Worm (Caenorhabditis elegans) whole organism, L3 larva: Measurements from ENCODE around the gene F57A8.6.

ENCODE experiments used
- R02D3.7 ChIP-seq: fragments of 150-350 bp; optimal IDR thresholded peaks from 2 replicates; lab custom pipeline; 2014; ENCODE audit warnings: missing biosample characterization, missing genetic modification characterization
- ZK546.5 ChIP-seq: sonication (generic microtip); optimal IDR thresholded peaks from 2 replicates; lab custom pipeline; 2017; ENCODE audit warnings: missing biosample characterization, missing genetic modification characterization
- aly-2 ChIP-seq: fragments of 150-350 bp; optimal IDR thresholded peaks from 2 replicates; lab custom pipeline; 2014; ENCODE audit warnings: missing biosample characterization, missing genetic modification characterization
- ama-1 ChIP-seq: fragments of 150-350 bp; optimal IDR thresholded peaks from 2 replicates; lab custom pipeline; 2018
- ceh-16 ChIP-seq: sonication (generic microtip); optimal IDR thresholded peaks from 2 replicates; lab custom pipeline; 2017; ENCODE audit warnings: missing biosample characterization, missing genetic modification characterization
- ceh-28 ChIP-seq: fragments of 150-350 bp; optimal IDR thresholded peaks from 2 replicates; lab custom pipeline; 2014; ENCODE audit warnings: missing biosample characterization, missing genetic modification reagents, missing genetic modification characterization
- ceh-82 ChIP-seq: fragments of 150-350 bp; optimal IDR thresholded peaks from 2 replicates; lab custom pipeline; 2014; ENCODE audit warnings: missing biosample characterization, missing genetic modification characterization
- ceh-9 ChIP-seq: sonication (generic microtip); optimal IDR thresholded peaks from 2 replicates; lab custom pipeline; 2018; ENCODE audit warnings: missing biosample characterization, missing genetic modification characterization
- daf-12 ChIP-seq: fragments of 150-350 bp; optimal IDR thresholded peaks from 2 replicates; lab custom pipeline; 2014; ENCODE audit warnings: missing biosample characterization, missing genetic modification reagents, missing genetic modification characterization
- egl-27 ChIP-seq: sonication (generic microtip); optimal IDR thresholded peaks from 4 replicates; lab custom pipeline; 2017; ENCODE audit warnings: missing biosample characterization, missing genetic modification reagents, missing genetic modification characterization
- egl-5 ChIP-seq: fragments of 150-350 bp; optimal IDR thresholded peaks from 2 replicates; lab custom pipeline; 2017; ENCODE audit warnings: missing biosample characterization, missing genetic modification reagents, missing genetic modification characterization, inconsistent platforms
- elt-2 ChIP-seq: sonication (generic microtip); optimal IDR thresholded peaks from 2 replicates; lab custom pipeline; 2016; ENCODE audit warnings: missing genetic modification reagents, mild to moderate bottlenecking, missing genetic modification characterization, missing compliant biosample characterization
- elt-3 ChIP-seq, 3 experiments: fragments of 150-350 bp in 1 of 3; sonication (generic microtip) in 2 of 3; optimal IDR thresholded peaks; 2 replicates in 2 of 3; 4 replicates in 1 of 3; lab custom pipeline; 2014 to 2017; ENCODE audit warnings: missing biosample characterization in 3 of 3, missing genetic modification characterization in 3 of 3
- eor-1 ChIP-seq, 2 experiments: fragments of 150-350 bp; optimal IDR thresholded peaks; 2 replicates each; lab custom pipeline; 2014 to 2018; ENCODE audit warnings: missing biosample characterization in 2 of 2, missing genetic modification characterization in 2 of 2
- fkh-10 ChIP-seq: sonication (generic microtip); optimal IDR thresholded peaks from 2 replicates; lab custom pipeline; 2017; ENCODE audit warnings: missing biosample characterization, missing genetic modification reagents, missing genetic modification characterization
- fkh-2 ChIP-seq: fragments of 150-350 bp; optimal IDR thresholded peaks from 2 replicates; lab custom pipeline; 2014; ENCODE audit warnings: missing biosample characterization, missing genetic modification reagents, missing genetic modification characterization
- hmg-11 ChIP-seq: sonication (generic microtip); optimal IDR thresholded peaks from 2 replicates; lab custom pipeline; 2016; ENCODE audit warnings: missing genetic modification characterization, missing compliant biosample characterization
- jun-1 ChIP-seq: fragments of 150-350 bp; optimal IDR thresholded peaks from 2 replicates; lab custom pipeline; 2014; ENCODE audit warnings: missing biosample characterization, missing genetic modification reagents, missing genetic modification characterization
- lin-39 ChIP-seq: fragments of 150-350 bp; optimal IDR thresholded peaks from 2 replicates; lab custom pipeline; 2018; ENCODE audit warnings: missing biosample characterization, missing genetic modification reagents, missing genetic modification characterization
- lsy-12 ChIP-seq: sonication (generic microtip); optimal IDR thresholded peaks from 2 replicates; lab custom pipeline; 2016; ENCODE audit warnings: mild to moderate bottlenecking, missing genetic modification characterization, missing compliant biosample characterization
- mdl-1 ChIP-seq: fragments of 150-350 bp; optimal IDR thresholded peaks from 2 replicates; lab custom pipeline; 2014; ENCODE audit warnings: missing biosample characterization, missing genetic modification characterization
- mml-1 ChIP-seq: fragments of 150-350 bp; sonication (generic microtip); optimal IDR thresholded peaks from 3 replicates; lab custom pipeline; 2014; ENCODE audit warnings: missing biosample characterization, missing genetic modification characterization
- nfya-1 ChIP-seq: sonication (generic microtip); optimal IDR thresholded peaks from 2 replicates; lab custom pipeline; 2017; ENCODE audit warnings: missing genetic modification characterization, mild to moderate bottlenecking, missing compliant biosample characterization, antibody characterized with exemption, moderate library complexity; ENCODE audit not compliant: insufficient read depth
- nhr-11 ChIP-seq: fragments of 150-350 bp; optimal IDR thresholded peaks from 2 replicates; lab custom pipeline; 2014; ENCODE audit warnings: missing biosample characterization, missing genetic modification characterization
- nhr-12 ChIP-seq: fragments of 150-350 bp; optimal IDR thresholded peaks from 2 replicates; lab custom pipeline; 2014; ENCODE audit warnings: missing biosample characterization, missing genetic modification characterization
- nhr-23 ChIP-seq: fragments of 150-350 bp; optimal IDR thresholded peaks from 2 replicates; lab custom pipeline; 2014; ENCODE audit warnings: missing biosample characterization, missing genetic modification reagents, missing genetic modification characterization
- nhr-237 ChIP-seq: fragments of 150-350 bp; optimal IDR thresholded peaks from 2 replicates; lab custom pipeline; 2014; ENCODE audit warnings: missing biosample characterization, missing genetic modification characterization
- nhr-25 ChIP-seq: sonication (generic microtip); optimal IDR thresholded peaks from 2 replicates; lab custom pipeline; 2017; ENCODE audit warnings: missing biosample characterization, missing genetic modification characterization
- nhr-28 ChIP-seq: fragments of 150-350 bp; optimal IDR thresholded peaks from 2 replicates; lab custom pipeline; 2014; ENCODE audit warnings: missing biosample characterization, missing genetic modification characterization
- nhr-43 ChIP-seq: sonication (generic microtip); optimal IDR thresholded peaks from 2 replicates; lab custom pipeline; 2016; ENCODE audit warnings: mild to moderate bottlenecking, missing genetic modification characterization, missing compliant biosample characterization; ENCODE audit not compliant: poor library complexity, severe bottlenecking
- nhr-67 ChIP-seq: fragments of 150-350 bp; optimal IDR thresholded peaks from 2 replicates; lab custom pipeline; 2014; ENCODE audit warnings: missing biosample characterization, missing genetic modification characterization
- nhr-76 ChIP-seq: fragments of 150-350 bp; sonication (generic microtip); optimal IDR thresholded peaks from 5 replicates; lab custom pipeline; 2014; ENCODE audit warnings: missing biosample characterization, missing genetic modification characterization
- nhr-77 ChIP-seq: fragments of 150-350 bp; optimal IDR thresholded peaks from 2 replicates; lab custom pipeline; 2014; ENCODE audit warnings: missing biosample characterization, missing genetic modification characterization
- pha-4 ChIP-seq: fragments of 150-350 bp; optimal IDR thresholded peaks from 2 replicates; lab custom pipeline; 2014; ENCODE audit warnings: missing biosample characterization, missing genetic modification reagents, missing genetic modification characterization
- sea-2 ChIP-seq: fragments of 150-350 bp; sonication (generic microtip); optimal IDR thresholded peaks from 4 replicates; lab custom pipeline; 2014; ENCODE audit warnings: missing biosample characterization, missing genetic modification reagents, missing genetic modification characterization
- snpc-4 ChIP-seq: fragments of 150-350 bp; optimal IDR thresholded peaks from 2 replicates; lab custom pipeline; 2014; ENCODE audit warnings: missing biosample characterization, missing genetic modification characterization
- tbx-2 ChIP-seq: sonication (generic microtip); optimal IDR thresholded peaks from 2 replicates; lab custom pipeline; 2016; ENCODE audit warnings: mild to moderate bottlenecking, missing genetic modification characterization, missing compliant biosample characterization
- unc-39 ChIP-seq: sonication (generic microtip); optimal IDR thresholded peaks from 4 replicates; lab custom pipeline; 2017; ENCODE audit warnings: missing biosample characterization, missing genetic modification characterization
- unc-62 ChIP-seq: fragments of 150-350 bp; sonication (generic microtip); optimal IDR thresholded peaks from 4 replicates; lab custom pipeline; 2014; ENCODE audit warnings: missing biosample characterization, missing genetic modification reagents, missing genetic modification characterization
- zag-1 ChIP-seq: fragments of 150-350 bp; optimal IDR thresholded peaks from 2 replicates; lab custom pipeline; 2014; ENCODE audit warnings: missing biosample characterization, missing genetic modification characterization
- ztf-11 ChIP-seq: fragments of 150-350 bp; optimal IDR thresholded peaks from 2 replicates; lab custom pipeline; 2014; ENCODE audit warnings: missing biosample characterization, missing genetic modification characterization

F57A8.6 gene

ce11 chrV:10049192-10049816 is 24.4 kb downstream of the F57A8.6 start:
- peak; percentile 3 for TF ChIP-seq nfya-1
- TF ChIP-seq, all 47 proteins: peak for 1; not testable (repeated sequence) for 46

- TF ChIP-seq zag-1 (no peak), ama-1 (peak; percentile 71), nhr-28 (tag; lab: Kevin White, UChicago) (no peak), snpc-4 (tag; lab: Kevin White, UChicago) (no peak), fkh-10 (GFP tag; lab: Kevin White, UChicago) (no peak), aly-2 (tag; lab: Kevin White, UChicago) (no peak), unc-62 (GFP tag; lab: Kevin White, UChicago) (no peak), sea-2 (GFP tag; lab: Kevin White, UChicago) (no peak)
Observed at ce11 chrV:10047189-10047588, 26.5 kb downstream of the F57A8.6 start.

ce11 chrV:10046503-10046902 is 27.2 kb downstream of the F57A8.6 start:
- TF ChIP-seq pha-4 (peak; percentile 21), ztf-11 (tag; lab: Kevin White, UChicago) (no peak), hmg-11 (no peak), ZK546.5 (tag; lab: Kevin White, UChicago) (no peak), lin-39 (tag; lab: Kevin White, UChicago) (no peak), fkh-2 (tag; lab: Kevin White, UChicago) (no peak), unc-62 (GFP tag; lab: Kevin White, UChicago) (no peak), nhr-12 (tag; lab: Kevin White, UChicago) (no peak), mdl-1 (tag; lab: Kevin White, UChicago) (no peak), nhr-43 (tag; lab: Kevin White, UChicago) (no peak), snpc-4 (tag; lab: Kevin White, UChicago) (no peak), ceh-9 (tag; lab: Kevin White, UChicago) (no peak), ama-1 (no peak), fkh-10 (GFP tag; lab: Kevin White, UChicago) (no peak), sea-2 (GFP tag; lab: Kevin White, UChicago) (no peak), nhr-23 (no peak), unc-39 (no peak), nfya-1 (peak; percentile 17), nhr-25 (peak; percentile 55), elt-3 (tag; optimal IDR thresholded peaks at IDR 0.05; lab: Kevin White, UChicago) (no peak), jun-1 (tag; lab: Kevin White, UChicago) (no peak), ceh-16 (tag; lab: Kevin White, UChicago) (no peak), nhr-77 (no peak), nhr-67 (tag; lab: Kevin White, UChicago) (no peak), egl-27 (tag; lab: Kevin White, UChicago) (no peak), nhr-237 (tag; lab: Kevin White, UChicago) (no peak)

- TF ChIP-seq nfya-1 (no peak), daf-12 (tag; lab: Kevin White, UChicago) (no peak), nhr-67 (tag; lab: Kevin White, UChicago) (no peak), pha-4 (peak; percentile 69), lsy-12 (tag; lab: Kevin White, UChicago) (no peak), fkh-2 (tag; lab: Kevin White, UChicago) (no peak), aly-2 (tag; lab: Kevin White, UChicago) (no peak)
Observed at ce11 chrV:10044735-10045134, 29.0 kb downstream of the F57A8.6 start.

ce11 chrV:10043234-10043796 is 30.4 kb downstream of the F57A8.6 start, which contains the start of gene T06E8.8:
TSS of gene T06E8.8 (plus strand) at chrV:10043746.
- peak; percentile 71 for TF ChIP-seq nhr-43 (tag; lab: Kevin White, UChicago)
- TF ChIP-seq nhr-237 (tag; lab: Kevin White, UChicago), result no peak
- TF ChIP-seq ceh-28 (tag; lab: Kevin White, UChicago), result peak; percentile 15
- peak; percentile 84 for TF ChIP-seq nhr-23
- TF ChIP-seq R02D3.7 (tag; lab: Kevin White, UChicago), result no peak
- TF ChIP-seq elt-2, result no peak
- no peak for TF ChIP-seq ztf-11 (tag; lab: Kevin White, UChicago)
- TF ChIP-seq lsy-12 (tag; lab: Kevin White, UChicago), result peak; percentile 18
- TF ChIP-seq mml-1, result no peak
- TF ChIP-seq egl-5, result no peak
- no peak for TF ChIP-seq unc-62 (GFP tag; lab: Kevin White, UChicago)
- TF ChIP-seq sea-2 (GFP tag; lab: Kevin White, UChicago), result no peak
- peak; percentile 63 for TF ChIP-seq nfya-1
- TF ChIP-seq tbx-2 (tag; lab: Kevin White, UChicago), result no peak
- TF ChIP-seq zag-1, result no peak
- TF ChIP-seq unc-39, result no peak
- TF ChIP-seq ceh-9 (tag; lab: Kevin White, UChicago), result no peak
- TF ChIP-seq nhr-12 (tag; lab: Kevin White, UChicago), result no peak
- TF ChIP-seq nhr-25, result peak; percentile 63
- TF ChIP-seq aly-2 (tag; lab: Kevin White, UChicago), result no peak
- TF ChIP-seq egl-27 (tag; lab: Kevin White, UChicago), result no peak
- TF ChIP-seq ceh-82, result no peak
- no peak for TF ChIP-seq nhr-76
- peak; percentile 16 for TF ChIP-seq mdl-1 (tag; lab: Kevin White, UChicago)
- no peak for TF ChIP-seq ceh-16 (tag; lab: Kevin White, UChicago)
- TF ChIP-seq fkh-10 (GFP tag; lab: Kevin White, UChicago), result no peak
- TF ChIP-seq nhr-11 (tag; lab: Kevin White, UChicago), result no peak
- no peak for TF ChIP-seq eor-1 (tag; optimal IDR thresholded peaks at IDR 0.05; lab: Kevin White, UChicago)
